Worm (Caenorhabditis elegans) whole organism, L3 larva: Measurements from ENCODE around the gene obr-1.

Experiments
- ceh-16 ChIP-seq: sonication (generic microtip); optimal IDR thresholded peaks from 2 replicates; lab custom pipeline; 2017; ENCODE audit warnings: missing biosample characterization, missing genetic modification characterization
- nhr-11 ChIP-seq: fragments of 150-350 bp; optimal IDR thresholded peaks from 2 replicates; lab custom pipeline; 2014; ENCODE audit warnings: missing biosample characterization, missing genetic modification characterization
- ztf-11 ChIP-seq: fragments of 150-350 bp; optimal IDR thresholded peaks from 2 replicates; lab custom pipeline; 2014; ENCODE audit warnings: missing biosample characterization, missing genetic modification characterization

- no peak for TF ChIP-seq nhr-11 (tag; lab: Kevin White, UChicago)
- TF ChIP-seq ceh-16 (tag; lab: Kevin White, UChicago): no peak
- TF ChIP-seq ztf-11 (tag; lab: Kevin White, UChicago): no peak
These were observed 46.5 kb upstream of the obr-1 start, which contains the start of gene mcm-10 for ce11 chrIII:11317164-11317620.
